Fruit fly (Drosophila melanogaster) whole organism, pupa: ENCODE data around the gene Smyd4-2.

Source experiments
- CG15710 ChIP-seq: fragments of 200-800 bp; sonication (Bioruptor generic); optimal IDR thresholded peaks from 2 replicates; lab custom pipeline; 2018; ENCODE audit warnings: missing biosample characterization, mild to moderate bottlenecking, missing genetic modification characterization, moderate library complexity
- CG17806 ChIP-seq: fragments of 200-800 bp; sonication (Bioruptor generic); optimal IDR thresholded peaks from 2 replicates; lab custom pipeline; 2018; ENCODE audit warnings: missing biosample characterization, mild to moderate bottlenecking, missing genetic modification characterization, moderate library complexity
- CG32121 ChIP-seq: fragments of 200-800 bp; sonication (Bioruptor generic); IDR thresholded peaks from 2 replicates; pipeline ENCODE4 v1.3.6; 2022; ENCODE audit warnings: missing biosample characterization, missing genetic modification characterization
- CG34367 ChIP-seq: fragments of 200-800 bp; sonication (Bioruptor generic); optimal IDR thresholded peaks from 2 replicates; lab custom pipeline; 2018; ENCODE audit warnings: missing biosample characterization, mild to moderate bottlenecking, missing genetic modification characterization
- CG8159 ChIP-seq: fragments of 200-800 bp; sonication (Bioruptor generic); optimal IDR thresholded peaks from 3 replicates; lab custom pipeline; 2018; ENCODE audit warnings: missing biosample characterization, mild to moderate bottlenecking, missing genetic modification characterization, moderate library complexity
- CG8301 ChIP-seq: fragments of 200-800 bp; sonication (Bioruptor generic); optimal IDR thresholded peaks from 2 replicates; lab custom pipeline; 2018; ENCODE audit warnings: missing biosample characterization, mild to moderate bottlenecking, missing genetic modification characterization
- EcR ChIP-seq: fragments of 200-800 bp; sonication (Bioruptor generic); optimal IDR thresholded peaks from 3 replicates; lab custom pipeline; 2019; ENCODE audit warnings: missing biosample characterization, missing genetic modification characterization, mild to moderate bottlenecking, moderate library complexity, missing genetic modification reagents
- Ets98B ChIP-seq: fragments of 200-800 bp; sonication (Bioruptor generic); IDR thresholded peaks from 2 replicates; pipeline ENCODE4 v1.3.6; 2022; ENCODE audit warnings: missing biosample characterization, missing genetic modification characterization
- Pif1A ChIP-seq: fragments of 200-800 bp; sonication (Bioruptor generic); optimal IDR thresholded peaks from 3 replicates; lab custom pipeline; 2016; ENCODE audit warnings: missing biosample characterization, missing genetic modification characterization
- fd96Ca ChIP-seq: fragments of 200-800 bp; sonication (Bioruptor generic); IDR thresholded peaks from 3 replicates; pipeline ENCODE4 v1.3.6; 2022; ENCODE audit warnings: missing biosample characterization, missing genetic modification characterization
- rn ChIP-seq: fragments of 200-800 bp; sonication (Bioruptor generic); IDR thresholded peaks from 2 replicates; pipeline ENCODE4 v1.3.6; 2022; ENCODE audit warnings: missing biosample characterization, missing genetic modification characterization

dm6 chr3L:12387898-12388297, 13.8 kb downstream of the Smyd4-2 start:
- no peak for TF ChIP-seq CG32121 (GFP tag; lab: Robert Waterston, UW)
- TF ChIP-seq CG34367 (tag; lab: Kevin White, UChicago): peak; percentile 13
- peak; percentile 24 for TF ChIP-seq CG8159 (tag; lab: Kevin White, UChicago)
- TF ChIP-seq CG17806 (tag; lab: Kevin White, UChicago): no peak
- TF ChIP-seq Pif1A: peak; percentile 7
- no peak for TF ChIP-seq CG8301 (tag; lab: Kevin White, UChicago)
- peak; percentile 4 for TF ChIP-seq CG15710
- TF ChIP-seq rn: no peak
- TF ChIP-seq Ets98B: no peak
- TF ChIP-seq fd96Ca (GFP tag; lab: Robert Waterston, UW): no peak
- TF ChIP-seq EcR: no peak
